Worm (Caenorhabditis elegans) whole organism, late embryonic: ENCODE data around the gene lpd-7.

Experiments used
- ahr-1 ChIP-seq: sonication (generic microtip); optimal IDR thresholded peaks from 2 replicates; lab custom pipeline; 2016; ENCODE audit warnings: missing genetic modification characterization, missing compliant biosample characterization
- hlh-30 ChIP-seq: sonication (generic microtip); optimal IDR thresholded peaks from 2 replicates; lab custom pipeline; 2017; ENCODE audit warnings: antibody characterized with exemption, missing genetic modification characterization, missing compliant biosample characterization; ENCODE audit not compliant: insufficient read depth
- nhr-232 ChIP-seq: sonication (generic microtip); optimal IDR thresholded peaks from 2 replicates; lab custom pipeline; 2016; ENCODE audit warnings: missing genetic modification characterization, missing compliant biosample characterization

ce11 chrIII:7552859-7553258 is 20.3 kb upstream of the lpd-7 start:
- TF ChIP-seq nhr-232 (tag; lab: Kevin White, UChicago) = no peak
- no peak for TF ChIP-seq ahr-1 (tag; lab: Kevin White, UChicago)
- TF ChIP-seq hlh-30 (tag; lab: Kevin White, UChicago) = no peak
